Fruit fly (Drosophila melanogaster): Measurements from ENCODE around the gene BORCS6.

DNA sequence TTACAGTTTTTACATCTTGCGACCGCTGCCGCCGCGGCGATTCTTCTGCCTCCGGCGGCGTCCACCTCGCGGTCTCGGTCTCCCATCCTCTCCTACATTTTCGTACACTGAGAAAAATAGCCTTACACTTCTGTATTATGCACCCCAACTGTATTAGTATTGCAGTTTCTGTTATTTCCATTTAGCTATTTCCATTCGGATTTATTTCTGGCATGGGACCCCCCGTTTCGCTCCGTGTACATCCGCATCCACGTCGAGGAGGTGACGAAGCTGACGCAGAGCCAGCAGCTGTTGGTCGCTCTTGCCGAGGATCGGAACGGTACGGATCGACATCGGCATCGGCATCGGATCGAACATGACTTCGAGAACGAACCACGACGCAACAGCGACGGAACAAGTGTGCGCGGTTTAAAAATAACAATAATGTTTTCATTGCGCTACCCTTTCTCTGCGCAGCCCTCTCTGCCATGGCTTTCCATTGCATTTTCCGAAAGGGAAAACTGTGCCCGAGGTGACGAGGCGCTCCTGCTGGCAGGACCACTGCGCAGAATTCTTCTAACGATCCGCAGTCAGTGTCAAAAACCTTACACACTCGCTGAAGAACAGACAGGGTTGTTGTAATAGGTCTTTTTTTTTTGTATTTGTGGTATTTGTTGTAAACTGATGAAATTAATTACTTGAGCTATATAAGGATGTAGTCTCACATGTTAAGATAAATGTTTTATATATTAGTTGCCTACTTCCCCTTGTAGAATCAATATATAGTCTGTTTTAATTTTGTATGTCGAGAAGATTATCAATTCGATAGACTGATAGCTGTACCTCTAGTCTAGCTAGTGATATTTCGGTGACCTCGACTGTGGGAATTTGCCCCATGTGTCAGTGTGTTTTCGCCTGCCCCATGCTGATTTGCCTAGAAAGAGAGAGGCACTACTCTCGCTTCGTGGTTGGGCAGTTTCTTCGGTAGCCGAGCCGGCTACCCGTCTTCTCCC is 48.9 kb downstream of the BORCS6 start:
- TF ChIP-seq Smox (GFP tag; optimal IDR thresholded peaks at IDR 0.05): no peak
- TF ChIP-seq Blimp-1 (GFP tag; optimal IDR thresholded peaks at IDR 0.05): no peak
- peak; percentile 80 for TF ChIP-seq CG3032 (tag; optimal IDR thresholded peaks at IDR 0.05)
- TF ChIP-seq Eip93F (GFP tag; optimal IDR thresholded peaks at IDR 0.05): no peak
- TF ChIP-seq CG10669 (GFP tag; optimal IDR thresholded peaks at IDR 0.05): peak; percentile 88
- TF ChIP-seq CG8119 (GFP tag; IDR thresholded peaks at IDR 0.05): peak; percentile 79
- TF ChIP-seq CG10631 (GFP tag; optimal IDR thresholded peaks at IDR 0.05): peak; percentile 90
- peak; percentile 8 for TF ChIP-seq CG6854 (GFP tag; optimal IDR thresholded peaks at IDR 0.05)
- peak; percentile 87 for TF ChIP-seq spab (GFP tag; optimal IDR thresholded peaks at IDR 0.05)
- peak; percentile 81 for TF ChIP-seq OdsH (GFP tag; optimal IDR thresholded peaks at IDR 0.05)
